Fruit fly (Drosophila melanogaster): ENCODE data around the gene CG4259.
A peak's percentile ranks its signal among the peaks of the same experiment; 100 is the strongest.

CG4259 gene

dm6 chr2L:2130157-2130987, 1.3 kb upstream of the CG4259 start, which contains the start of gene Glyp (continued):
- TF ChIP-seq Lpt (GFP tag; optimal IDR thresholded peaks at IDR 0.05) (no peak), hth (optimal IDR thresholded peaks at IDR 0.05) (no peak), CG17612 (GFP tag; IDR thresholded peaks at IDR 0.05) (peak; percentile 91), da (GFP tag; optimal IDR thresholded peaks at IDR 0.05) (peak; percentile 38), MESR4 (GFP tag; optimal IDR thresholded peaks at IDR 0.05) (peak; percentile 13), CG3847 (GFP tag; IDR thresholded peaks at IDR 0.05) (peak; percentile 94), CG9437 (GFP tag; optimal IDR thresholded peaks at IDR 0.05) (peak; percentile 93), dpn (GFP tag; optimal IDR thresholded peaks at IDR 0.05) (peak; percentile 61 to 96), fd96Cb (tag; optimal IDR thresholded peaks at IDR 0.05) (peak; percentile 95), schlank (tag; optimal IDR thresholded peaks at IDR 0.05) (peak; percentile 89), sim (GFP tag; IDR thresholded peaks at IDR 0.05) (peak; percentile 81), Hr39 (optimal IDR thresholded peaks at IDR 0.05) (no peak), her (GFP tag; optimal IDR thresholded peaks at IDR 0.05) (peak; percentile 57), CG8478 (optimal IDR thresholded peaks at IDR 0.05) (peak; percentile 61), slbo (GFP tag; IDR thresholded peaks at IDR 0.05) (peak; percentile 97), NfI (GFP tag; optimal IDR thresholded peaks at IDR 0.05) (peak; percentile 97), H15 (GFP tag; IDR thresholded peaks at IDR 0.05) (peak; percentile 91), CG6854 (GFP tag; optimal IDR thresholded peaks at IDR 0.05) (peak; percentile 98), CG10267 (tag; optimal IDR thresholded peaks at IDR 0.05) (peak; percentile 92), chn (GFP tag; optimal IDR thresholded peaks at IDR 0.05) (peak; percentile 77), sima (GFP tag; optimal IDR thresholded peaks at IDR 0.05) (no peak), CG8924 (tag; optimal IDR thresholded peaks at IDR 0.05) (peak; percentile 98), CG14965 (GFP tag; optimal IDR thresholded peaks at IDR 0.05; ENCODE audit: borderline replicate concordance) (no peak), NFAT (GFP tag; IDR thresholded peaks at IDR 0.05) (peak; percentile 95), Dp (GFP tag; optimal IDR thresholded peaks at IDR 0.05) (peak; percentile 99), chif (GFP tag; optimal IDR thresholded peaks at IDR 0.05) (peak; percentile 35 to 76), ATbp (GFP tag; optimal IDR thresholded peaks at IDR 0.05) (peak; percentile 98), prd (optimal IDR thresholded peaks at IDR 0.05) (no peak), prd (GFP tag; IDR thresholded peaks at IDR 0.05) (peak; percentile 96), h (optimal IDR thresholded peaks at IDR 0.05) (no peak), ind (GFP tag; optimal IDR thresholded peaks at IDR 0.05) (peak; percentile 95), CG12769 (tag; optimal IDR thresholded peaks at IDR 0.05) (peak; percentile 89), sqz (GFP tag; optimal IDR thresholded peaks at IDR 0.05) (peak; percentile 96), ac (GFP tag; optimal IDR thresholded peaks at IDR 0.05) (peak; percentile 85), pan (optimal IDR thresholded peaks at IDR 0.05) (no peak), pan (GFP tag; optimal IDR thresholded peaks at IDR 0.05 in 1 of 2, IDR thresholded peaks at IDR 0.05 in 1 of 2) (peak in 1 of 2 experiments; percentile 96), HLH54F (GFP tag; optimal IDR thresholded peaks at IDR 0.05) (peak; percentile 79), Atf6 (GFP tag; IDR thresholded peaks at IDR 0.05) (peak; percentile 97), CG7963 (GFP tag; IDR thresholded peaks at IDR 0.05; ENCODE audit: partially characterized antibody) (no peak), zen2 (GFP tag; IDR thresholded peaks at IDR 0.05; ENCODE audit: partially characterized antibody) (0 out of 3 replicates have a peak, but pooled peaks have one; percentile 33), lilli (GFP tag; optimal IDR thresholded peaks at IDR 0.05) (peak; percentile 95), CG5245 (GFP tag; optimal IDR thresholded peaks at IDR 0.05) (peak; percentile 79), CG8944 (GFP tag; optimal IDR thresholded peaks at IDR 0.05) (peak; percentile 19), trem (tag; optimal IDR thresholded peaks at IDR 0.05) (peak; percentile 98), CG6791 (GFP tag; IDR thresholded peaks at IDR 0.05; ENCODE audit: partially characterized antibody) (no peak), CG14667 (GFP tag; IDR thresholded peaks at IDR 0.05) (peak; percentile 89), CG17829 (tag; optimal IDR thresholded peaks at IDR 0.05) (peak; percentile 98), CG10462 (GFP tag; optimal IDR thresholded peaks at IDR 0.05) (peak; percentile 92), twi (tag; optimal IDR thresholded peaks at IDR 0.05) (peak; percentile 91), CG7745 (tag; optimal IDR thresholded peaks at IDR 0.05) (no peak), corto (GFP tag; optimal IDR thresholded peaks at IDR 0.05) (peak; percentile 97)
